Worm (Caenorhabditis elegans) whole organism, L4 larva: Measurements from ENCODE around the gene H40L08.2.

Source experiments
- F26F4.8 ChIP-seq: fragments of 200-800 bp; sonication (Bioruptor generic); conservative IDR thresholded peaks from 2 replicates; pipeline ENCODE4 v1.3.6; 2022; ENCODE audit warnings: missing genetic modification characterization, missing compliant biosample characterization
- Y48G9A.11 ChIP-seq: fragments of 200-800 bp; sonication (Bioruptor generic); IDR thresholded peaks from 2 replicates; pipeline ENCODE4 v1.3.6; 2022; ENCODE audit warnings: missing genetic modification reagents, missing genetic modification characterization, missing compliant biosample characterization
- ceh-28 ChIP-seq: fragments of 150-350 bp; optimal IDR thresholded peaks from 2 replicates; lab custom pipeline; 2014; ENCODE audit warnings: missing biosample characterization, missing genetic modification reagents, missing genetic modification characterization
- ces-1 ChIP-seq: fragments of 150-350 bp; sonication (generic microtip); optimal IDR thresholded peaks from 4 replicates; lab custom pipeline; 2014; ENCODE audit warnings: missing biosample characterization, missing genetic modification reagents, missing genetic modification characterization
- fos-1 ChIP-seq: fragments of 150-350 bp; optimal IDR thresholded peaks from 2 replicates; lab custom pipeline; 2014; ENCODE audit warnings: missing biosample characterization, missing genetic modification characterization
- nhr-11 ChIP-seq: fragments of 150-350 bp; optimal IDR thresholded peaks from 2 replicates; lab custom pipeline; 2014; ENCODE audit warnings: missing biosample characterization, missing genetic modification characterization
- nhr-237 ChIP-seq: sonication (generic microtip); optimal IDR thresholded peaks from 2 replicates; lab custom pipeline; 2017; ENCODE audit warnings: missing biosample characterization, missing genetic modification characterization
- nhr-25 ChIP-seq: sonication (generic microtip); optimal IDR thresholded peaks from 2 replicates; lab custom pipeline; 2017; ENCODE audit warnings: missing genetic modification characterization, mild to moderate bottlenecking, missing compliant biosample characterization, antibody characterized with exemption, moderate library complexity, borderline replicate concordance; ENCODE audit not compliant: insufficient read depth
- nhr-28 ChIP-seq: fragments of 150-350 bp; optimal IDR thresholded peaks from 2 replicates; lab custom pipeline; 2014; ENCODE audit warnings: missing biosample characterization, missing genetic modification characterization
- nhr-76 ChIP-seq: fragments of 150-350 bp; optimal IDR thresholded peaks from 2 replicates; lab custom pipeline; 2014; ENCODE audit warnings: missing biosample characterization, missing genetic modification characterization
- skn-1 ChIP-seq: fragments of 150-350 bp; optimal IDR thresholded peaks from 2 replicates; lab custom pipeline; 2014; ENCODE audit warnings: missing biosample characterization, missing genetic modification characterization
- unc-62 ChIP-seq, 3 experiments: fragments of 150-350 bp in 1 of 3; sonication (generic microtip); optimal IDR thresholded peaks in 2 of 3; peaks in 1 of 3; 1 replicate in 1 of 3; 2 replicates in 2 of 3; lab custom pipeline; 2014 to 2017; ENCODE audit warnings: missing biosample characterization in 3 of 3, missing genetic modification characterization in 3 of 3, missing genetic modification reagents in 3 of 3, missing genotype in 1 of 3
- zag-1 ChIP-seq: fragments of 150-350 bp; optimal IDR thresholded peaks from 2 replicates; lab custom pipeline; 2014; ENCODE audit warnings: missing biosample characterization, missing genetic modification characterization

DNA sequence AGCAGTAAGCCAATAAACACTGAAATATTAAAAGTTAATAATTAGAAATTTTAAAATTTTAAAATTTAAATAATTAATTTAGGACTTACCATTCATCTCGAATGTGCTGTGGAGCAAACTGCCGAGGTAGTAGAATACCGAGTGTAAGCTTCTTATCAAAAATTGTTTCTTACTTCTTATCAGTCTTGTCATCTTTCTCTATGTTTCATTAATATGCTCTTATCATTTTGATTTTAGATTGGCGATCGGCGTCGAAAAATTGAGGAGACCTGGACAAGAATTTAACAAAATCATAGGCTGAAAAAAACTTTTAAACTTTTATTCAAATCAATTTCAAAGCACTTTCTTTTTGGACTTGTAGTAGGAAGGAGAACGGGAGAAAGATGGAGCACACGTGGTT, 20.2 kb upstream of the H40L08.2 start, which contains the start of gene F09B12.3:
- no peak for TF ChIP-seq fos-1 (tag; lab: Kevin White, UChicago)
- TF ChIP-seq nhr-28, result peak; percentile 45
- TF ChIP-seq nhr-11, result no peak
- no peak for TF ChIP-seq skn-1 (tag; lab: Kevin White, UChicago)
- no peak for TF ChIP-seq F26F4.8
- no peak for TF ChIP-seq ceh-28
- TF ChIP-seq unc-62 (GFP tag; optimal IDR thresholded peaks at IDR 0.05 in 1 of 2; lab: Kevin White, UChicago), result no peak
- TF ChIP-seq unc-62 (tag; optimal IDR thresholded peaks at IDR 0.05; lab: Kevin White, UChicago), result no peak
- TF ChIP-seq nhr-76 (tag; lab: Kevin White, UChicago), result no peak
- no peak for TF ChIP-seq ces-1 (GFP tag; lab: Kevin White, UChicago)
- TF ChIP-seq nhr-25 (tag; lab: Kevin White, UChicago), result no peak
- no peak for TF ChIP-seq nhr-237
- no peak for TF ChIP-seq zag-1 (tag; lab: Kevin White, UChicago)
- no peak for TF ChIP-seq Y48G9A.11 (GFP tag; lab: Robert Waterston, UW)
